Worm (Caenorhabditis elegans): ENCODE results near the gene nft-1.

ce11 chrIII:11949276-11949879 lies 25.7 kb downstream of the nft-1 start:
- TF ChIP-seq nhr-42 (GFP tag; IDR thresholded peaks at IDR 0.05) (no peak), lsy-2 (tag; optimal IDR thresholded peaks at IDR 0.05) (no peak), ZK546.5 (tag; optimal IDR thresholded peaks at IDR 0.05) (no peak), snpc-1.2 (GFP tag; IDR thresholded peaks at IDR 0.05) (no peak), madf-9 (GFP tag; conservative IDR thresholded peaks at IDR 0.05) (no peak), snpc-4 (tag; optimal IDR thresholded peaks at IDR 0.05) (no peak), fkh-10 (GFP tag; optimal IDR thresholded peaks at IDR 0.05) (no peak)

All from whole organism, L4 larva.